Fruit fly (Drosophila melanogaster): ENCODE measurements around the gene Gas41.

The Gas41 gene

dm6 chr2L:6966309-6966708 is 16.3 kb upstream of the Gas41 start (continued):
- TF ChIP-seq CG6791 (GFP tag; IDR thresholded peaks at IDR 0.05; ENCODE audit: partially characterized antibody), result peak; percentile 68
- TF ChIP-seq YL-1 (GFP tag; optimal IDR thresholded peaks at IDR 0.05), result peak; percentile 76
- no peak for TF ChIP-seq B-H2 (GFP tag; optimal IDR thresholded peaks at IDR 0.05)
- TF ChIP-seq MBD-R2 (GFP tag; IDR thresholded peaks at IDR 0.05), result peak; percentile 31; the same call in 1 of the 2 replicates
- peak; percentile 2 for TF ChIP-seq HmgD (GFP tag; optimal IDR thresholded peaks at IDR 0.05)
- TF ChIP-seq wek (GFP tag; optimal IDR thresholded peaks at IDR 0.05), result peak; percentile 12
- TF ChIP-seq CG34376 (GFP tag; optimal IDR thresholded peaks at IDR 0.05), result peak; percentile 9
- TF ChIP-seq Hmr (GFP tag; optimal IDR thresholded peaks at IDR 0.05), result no peak
- TF ChIP-seq tup (GFP tag; optimal IDR thresholded peaks at IDR 0.05), result no peak
- peak; percentile 43 for TF ChIP-seq Med (GFP tag)
- TF ChIP-seq rib (GFP tag; IDR thresholded peaks at IDR 0.05), result peak; percentile 29; the same call in 1 of the 2 replicates
- peak; percentile 40; the same call in 1 of the 2 replicates for TF ChIP-seq chm (GFP tag; IDR thresholded peaks at IDR 0.05)

dm6 chr2L:6964632-6965031 is 14.6 kb upstream of the Gas41 start:
- TF ChIP-seq slou (GFP tag; optimal IDR thresholded peaks at IDR 0.05) (no peak), Bteb2 (GFP tag; optimal IDR thresholded peaks at IDR 0.05) (no peak), CG31365 (tag; optimal IDR thresholded peaks at IDR 0.05) (no peak), gro (GFP tag; optimal IDR thresholded peaks at IDR 0.05) (no peak), CG15514 (GFP tag; optimal IDR thresholded peaks at IDR 0.05) (no peak), CG7372 (GFP tag; IDR thresholded peaks at IDR 0.05) (no peak), schlank (tag; optimal IDR thresholded peaks at IDR 0.05) (no peak), hb (GFP tag; IDR thresholded peaks at IDR 0.05; ENCODE audit: partially characterized antibody) (no peak), otp (GFP tag; IDR thresholded peaks at IDR 0.05) (no peak), nerfin-2 (GFP tag; IDR thresholded peaks at IDR 0.05; ENCODE audit: partially characterized antibody) (peak; percentile 18; the same call in 1 of the 2 replicates), mld (GFP tag; IDR thresholded peaks at IDR 0.05; ENCODE audit: partially characterized antibody) (no peak), Max (GFP tag; optimal IDR thresholded peaks at IDR 0.05) (no peak), Sox102F (GFP tag; optimal IDR thresholded peaks at IDR 0.05) (no peak), gem (tag; optimal IDR thresholded peaks at IDR 0.05) (no peak), Med (GFP tag) (peak; percentile 39), CG17612 (GFP tag; IDR thresholded peaks at IDR 0.05) (no peak), CG9797 (GFP tag; optimal IDR thresholded peaks at IDR 0.05) (no peak), CTCF (GFP tag; optimal IDR thresholded peaks at IDR 0.05) (no peak), CG11247 (GFP tag; IDR thresholded peaks at IDR 0.05) (no peak), sens (GFP tag) (peak; percentile 1), MESR4 (GFP tag; optimal IDR thresholded peaks at IDR 0.05) (peak; percentile 28), Ets65A (GFP tag) (peak; percentile 82), bowl (GFP tag; IDR thresholded peaks at IDR 0.05) (no peak), Doc3 (GFP tag; IDR thresholded peaks at IDR 0.05; ENCODE audit: partially characterized antibody) (0 out of 3 replicates have a peak, but pooled peaks have one; percentile 10), grau (tag; optimal IDR thresholded peaks at IDR 0.05) (no peak), CG42726 (GFP tag; IDR thresholded peaks at IDR 0.05; ENCODE audit: partially characterized antibody) (0 out of 2 replicates have a peak, but pooled peaks have one; percentile 54), CG31224 (GFP tag; IDR thresholded peaks at IDR 0.05) (no peak), CG7745 (tag; optimal IDR thresholded peaks at IDR 0.05) (no peak), hth (optimal IDR thresholded peaks at IDR 0.05) (no peak), D19B (GFP tag; optimal IDR thresholded peaks at IDR 0.05) (no peak), sr (GFP tag; IDR thresholded peaks at IDR 0.05) (no peak), emc (GFP tag; optimal IDR thresholded peaks at IDR 0.05) (no peak), cato (GFP tag; optimal IDR thresholded peaks at IDR 0.05; ENCODE audit: borderline replicate concordance) (no peak), CG17829 (tag; optimal IDR thresholded peaks at IDR 0.05) (no peak), CG17385 (GFP tag; optimal IDR thresholded peaks at IDR 0.05) (no peak), Gsc (GFP tag; IDR thresholded peaks at IDR 0.05) (no peak), CG11504 (tag; optimal IDR thresholded peaks at IDR 0.05) (no peak), Mad (GFP tag; optimal IDR thresholded peaks at IDR 0.05) (no peak), Elba2 (GFP tag; optimal IDR thresholded peaks at IDR 0.05) (no peak), Hmx (GFP tag; optimal IDR thresholded peaks at IDR 0.05) (no peak)

All from whole organism, embryonic.